Worm (Caenorhabditis elegans) whole organism, L4/young adult: ENCODE data around the gene dhs-27.

Experiments
- W03F9.2 ChIP-seq: fragments of 150-350 bp; optimal IDR thresholded peaks from 2 replicates; lab custom pipeline; 2014; ENCODE audit warnings: missing biosample characterization, missing genetic modification characterization
- dao-5 ChIP-seq: sonication (generic microtip); optimal IDR thresholded peaks from 2 replicates; lab custom pipeline; 2016; ENCODE audit warnings: missing genotype, missing genetic modification characterization, moderate library complexity, missing compliant biosample characterization
- him-1 ChIP-seq: sonication (generic microtip); optimal IDR thresholded peaks from 2 replicates; lab custom pipeline; 2016; ENCODE audit warnings: missing genotype, missing genetic modification reagents, missing genetic modification characterization, missing compliant biosample characterization

ce11 chrX:3366782-3367181 lies 47.7 kb downstream of the dhs-27 start:
- TF ChIP-seq him-1 (tag; lab: Kevin White, UChicago) (no peak), W03F9.2 (tag; lab: Kevin White, UChicago) (no peak), dao-5 (no peak)
